Worm (Caenorhabditis elegans) whole organism, young adult: Measurements from ENCODE around the gene F22E5.17.
"Not testable (repeated sequence)": the region's sequence is repeated elsewhere in the genome, so short reads cannot be mapped to it uniquely, and the experiment has no call there.

Source experiments
- egl-18 ChIP-seq: fragments of 200-800 bp; sonication (Bioruptor generic); IDR thresholded peaks from 2 replicates; pipeline ENCODE4 v1.3.6; 2022; ENCODE audit warnings: missing genetic modification reagents, missing genetic modification characterization, missing compliant biosample characterization
- repo-1 ChIP-seq: sonication (generic microtip); optimal IDR thresholded peaks from 2 replicates; lab custom pipeline; 2017; ENCODE audit warnings: mild to moderate bottlenecking, missing genetic modification characterization, missing compliant biosample characterization
- rpc-1 ChIP-seq, 2 experiments: fragments of 150-350 bp in 1 of 2; sonication (generic microtip) in 1 of 2; optimal IDR thresholded peaks; 2 replicates each; lab custom pipeline; 2014 to 2018; ENCODE audit warnings: missing biosample characterization in 1 of 2, missing genetic modification characterization in 1 of 2, missing genetic modification reagents in 1 of 2, missing genotype in 1 of 2
- unc-130 ChIP-seq: sonication (generic microtip); optimal IDR thresholded peaks from 2 replicates; lab custom pipeline; 2016; ENCODE audit warnings: missing genetic modification reagents, missing genetic modification characterization, missing compliant biosample characterization

ce11 chrII:2639401-2640088 is 38.3 kb upstream of the F22E5.17 start, which contains the start of gene F22E5.8:
- TF ChIP-seq rpc-1 (optimal IDR thresholded peaks at IDR 0.05; lab: Kevin White, UChicago); rpc-1 (tag; optimal IDR thresholded peaks at IDR 0.05; lab: Kevin White, UChicago); unc-130 (GFP tag; lab: Kevin White, UChicago); repo-1; egl-18 (GFP tag; lab: Robert Waterston, UW): not testable (repeated sequence)
